Fruit fly (Drosophila melanogaster) whole organism: ENCODE measurements around the gene CG31370.

Experiments used
- CG8478 ChIP-seq: fragments of >200 bp; optimal IDR thresholded peaks from 2 replicates; lab custom pipeline; 2018; ENCODE audit warnings: inconsistent platforms
- pan ChIP-seq: fragments of >200 bp; optimal IDR thresholded peaks from 2 replicates; lab custom pipeline; 2017
- usp ChIP-seq: fragments of >200 bp; optimal IDR thresholded peaks from 2 replicates; lab custom pipeline; 2017; ENCODE audit warnings: missing biosample characterization, missing genetic modification characterization, mixed read lengths

- no peak for TF ChIP-seq pan (lab: Kevin White, UChicago)
- TF ChIP-seq CG8478 (lab: Kevin White, UChicago), result no peak
- no peak for TF ChIP-seq usp (GFP tag; lab: Kevin White, UChicago)
Observed at dm6 chr3R:25339952-25340351, 37.7 kb downstream of the CG31370 start, which contains the start of gene rha.
